Worm (Caenorhabditis elegans) whole organism, early embryonic: ENCODE measurements around the gene dod-20.

ENCODE experiments used
- ceh-13 ChIP-seq: fragments of 200-800 bp; sonication (Bioruptor generic); optimal IDR thresholded peaks from 2 replicates; lab custom pipeline; 2018; ENCODE audit warnings: mild to moderate bottlenecking, missing genetic modification characterization, missing compliant biosample characterization
- scrt-1 ChIP-seq: fragments of 200-800 bp; sonication (Bioruptor generic); IDR thresholded peaks from 2 replicates; pipeline ENCODE4 v1.3.6; 2022; ENCODE audit warnings: missing genetic modification characterization, missing compliant biosample characterization

DNA sequence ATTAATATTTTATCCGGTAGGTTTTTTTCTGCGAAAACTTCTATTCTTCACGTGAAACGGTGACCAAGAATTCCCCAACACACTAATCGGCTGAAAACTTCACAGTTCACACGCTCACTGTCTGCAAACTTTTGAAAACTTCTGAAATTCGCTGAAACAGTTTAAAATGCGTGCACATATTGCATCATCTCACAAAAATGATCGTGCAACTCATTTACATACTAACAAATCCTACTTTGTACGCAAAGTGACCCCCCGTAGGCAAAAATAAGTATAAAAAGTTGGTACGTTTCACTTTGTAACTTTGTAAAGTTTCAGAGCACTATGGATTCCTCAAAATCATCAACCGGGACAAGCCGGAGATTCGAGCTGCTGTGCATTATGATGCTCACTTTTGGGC lies 33.8 kb upstream of the dod-20 start, which contains the start of gene ZK6.6:
- TF ChIP-seq scrt-1 (GFP tag; lab: Robert Waterston, UW) (no peak), ceh-13 (GFP tag; lab: Kevin White, UChicago) (no peak)
